Fruit fly (Drosophila melanogaster) whole organism, embryonic: ENCODE results near the gene Polr1H.

Experiments
- Adf1 ChIP-seq: fragments of 200-800 bp; sonication (Bioruptor generic); IDR thresholded peaks from 2 replicates; pipeline ENCODE4 v1.3.6; 2022; ENCODE audit warnings: missing biosample characterization, missing genetic modification characterization
- Aef1 ChIP-seq: fragments of 200-800 bp; sonication (Bioruptor generic); IDR thresholded peaks from 3 replicates; pipeline ENCODE4 v1.3.6; 2022; ENCODE audit warnings: missing biosample characterization, missing genetic modification characterization
- BtbVII ChIP-seq: fragments of 200-800 bp; sonication (Bioruptor generic); optimal IDR thresholded peaks from 3 replicates; lab custom pipeline; 2017; ENCODE audit warnings: missing biosample characterization, mild to moderate bottlenecking, missing genetic modification characterization
- CG10147 ChIP-seq: fragments of 200-800 bp; sonication (Bioruptor generic); optimal IDR thresholded peaks from 2 replicates; lab custom pipeline; 2019; ENCODE audit warnings: missing biosample characterization, mild to moderate bottlenecking, missing genetic modification characterization, moderate library complexity
- CG10209 ChIP-seq: fragments of 200-800 bp; sonication (Bioruptor generic); optimal IDR thresholded peaks from 3 replicates; lab custom pipeline; 2017; ENCODE audit warnings: missing biosample characterization, mild to moderate bottlenecking, missing genetic modification characterization, missing genetic modification reagents
- CG10274 ChIP-seq: fragments of 200-800 bp; sonication (Bioruptor generic); optimal IDR thresholded peaks from 3 replicates; lab custom pipeline; 2017; ENCODE audit warnings: missing biosample characterization, mild to moderate bottlenecking, missing genetic modification characterization
- CG11560 ChIP-seq: fragments of 200-800 bp; sonication (Bioruptor generic); IDR thresholded peaks from 3 replicates; pipeline ENCODE4 v1.3.6; 2022; ENCODE audit warnings: missing biosample characterization, missing genetic modification characterization
- CG12299 ChIP-seq: fragments of 200-800 bp; sonication (Bioruptor generic); optimal IDR thresholded peaks from 2 replicates; lab custom pipeline; 2018; ENCODE audit warnings: missing biosample characterization, mild to moderate bottlenecking, missing genetic modification characterization
- CG12744 ChIP-seq: fragments of 200-800 bp; sonication (Bioruptor generic); optimal IDR thresholded peaks from 2 replicates; lab custom pipeline; 2016; ENCODE audit warnings: missing biosample characterization, missing genetic modification characterization
- CG15073 ChIP-seq: fragments of 200-800 bp; sonication (Bioruptor generic); optimal IDR thresholded peaks from 2 replicates; lab custom pipeline; 2016; ENCODE audit warnings: missing biosample characterization, missing genetic modification characterization
- CG17612 ChIP-seq: fragments of 200-800 bp; sonication (Bioruptor generic); IDR thresholded peaks from 2 replicates; pipeline ENCODE4 v1.3.6; 2022; ENCODE audit warnings: missing biosample characterization, missing genetic modification characterization
- CG30431 ChIP-seq: fragments of 200-800 bp; sonication (Bioruptor generic); optimal IDR thresholded peaks from 2 replicates; lab custom pipeline; 2017; ENCODE audit warnings: missing biosample characterization, missing genetic modification characterization
- CG33557 ChIP-seq: fragments of 200-800 bp; sonication (Bioruptor generic); optimal IDR thresholded peaks from 2 replicates; lab custom pipeline; 2019; ENCODE audit warnings: missing biosample characterization, mild to moderate bottlenecking, missing genetic modification characterization, moderate library complexity
- CG4360 ChIP-seq: fragments of 200-800 bp; sonication (Bioruptor generic); IDR thresholded peaks from 2 replicates; pipeline ENCODE4 v1.3.6; 2022; ENCODE audit warnings: missing biosample characterization, missing genetic modification characterization
- CG43689 ChIP-seq: fragments of 200-800 bp; sonication (Bioruptor generic); IDR thresholded peaks from 2 replicates; pipeline ENCODE4 v1.3.6; 2022; ENCODE audit warnings: missing biosample characterization, missing genetic modification characterization
- CG6272 ChIP-seq: fragments of 200-800 bp; sonication (Bioruptor generic); IDR thresholded peaks from 2 replicates; pipeline ENCODE4 v1.3.6; 2022; ENCODE audit warnings: missing biosample characterization, missing genetic modification characterization
- CG7987 ChIP-seq: fragments of 200-800 bp; sonication (Bioruptor generic); optimal IDR thresholded peaks from 2 replicates; lab custom pipeline; 2018; ENCODE audit warnings: missing biosample characterization, mild to moderate bottlenecking, missing genetic modification characterization, moderate library complexity
- CG8359 ChIP-seq: fragments of 200-800 bp; sonication (Bioruptor generic); optimal IDR thresholded peaks from 2 replicates; lab custom pipeline; 2017; ENCODE audit warnings: missing biosample characterization, mild to moderate bottlenecking, missing genetic modification characterization, borderline replicate concordance
- CG8944 ChIP-seq: fragments of 200-800 bp; sonication (Bioruptor generic); optimal IDR thresholded peaks from 3 replicates; lab custom pipeline; 2016; ENCODE audit warnings: missing biosample characterization, missing genetic modification characterization
- Doc3 ChIP-seq: fragments of 200-800 bp; sonication (Bioruptor generic); IDR thresholded peaks from 3 replicates; pipeline ENCODE4 v1.3.6; 2022; ENCODE audit warnings: missing biosample characterization, missing genetic modification characterization; ENCODE audit not compliant: partially characterized antibody
- Dp ChIP-seq: fragments of 200-800 bp; sonication (Bioruptor generic); optimal IDR thresholded peaks from 2 replicates; lab custom pipeline; 2018; ENCODE audit warnings: missing biosample characterization, mild to moderate bottlenecking, missing genetic modification characterization, moderate library complexity
- HLH3B ChIP-seq: fragments of 200-800 bp; sonication (Bioruptor generic); IDR thresholded peaks from 2 replicates; pipeline ENCODE4 v1.3.6; 2022; ENCODE audit warnings: missing biosample characterization, missing genetic modification characterization
- Hmr ChIP-seq: fragments of 200-800 bp; sonication (Bioruptor generic); optimal IDR thresholded peaks from 3 replicates; lab custom pipeline; 2017; ENCODE audit warnings: mild to moderate bottlenecking, missing biosample characterization, missing genetic modification reagents, missing genetic modification characterization
- Hr78 ChIP-seq, 2 experiments: fragments of 200-800 bp in 1 of 2; fragments of >200 bp in 1 of 2; sonication (Bioruptor generic) in 1 of 2; optimal IDR thresholded peaks; 2 replicates each; lab custom pipeline; 2017 to 2019; ENCODE audit warnings: missing biosample characterization in 2 of 2, missing genetic modification characterization in 2 of 2, mild to moderate bottlenecking in 1 of 2, moderate library complexity in 1 of 2
- Mrtf ChIP-seq: fragments of 200-800 bp; sonication (Bioruptor generic); IDR thresholded peaks from 3 replicates; pipeline ENCODE4 v1.3.6; 2022; ENCODE audit warnings: missing biosample characterization, missing genetic modification characterization
- Nf-YC ChIP-seq: fragments of 200-800 bp; optimal IDR thresholded peaks from 3 replicates; lab custom pipeline; 2019; ENCODE audit warnings: missing biosample characterization, mild to moderate bottlenecking, missing genetic modification characterization, moderate library complexity
- Tbp ChIP-seq: fragments of >200 bp; optimal IDR thresholded peaks from 2 replicates; lab custom pipeline; 2018; ENCODE audit warnings: missing biosample characterization, missing genetic modification characterization
- Vsx1 ChIP-seq: fragments of 200-800 bp; sonication (Bioruptor generic); optimal IDR thresholded peaks from 2 replicates; lab custom pipeline; 2017; ENCODE audit warnings: missing biosample characterization, mild to moderate bottlenecking, missing genetic modification characterization, missing genetic modification reagents
- aop ChIP-seq: fragments of 200-800 bp; sonication (Bioruptor generic); IDR thresholded peaks from 2 replicates; pipeline ENCODE4 v1.3.6; 2022; ENCODE audit warnings: missing biosample characterization, missing genetic modification characterization
- ash1 ChIP-seq: fragments of 200-800 bp; sonication (Bioruptor generic); optimal IDR thresholded peaks from 2 replicates; lab custom pipeline; 2018; ENCODE audit warnings: missing biosample characterization, mild to moderate bottlenecking, missing genetic modification characterization
- btn ChIP-seq: fragments of 200-800 bp; sonication (Bioruptor generic); optimal IDR thresholded peaks from 2 replicates; lab custom pipeline; 2016; ENCODE audit warnings: missing biosample characterization, missing genetic modification characterization
- dmrt99B ChIP-seq: fragments of 200-800 bp; sonication (Bioruptor generic); optimal IDR thresholded peaks from 2 replicates; lab custom pipeline; 2018; ENCODE audit warnings: missing biosample characterization, mild to moderate bottlenecking, missing genetic modification characterization, moderate library complexity
- gsb ChIP-seq: fragments of 200-800 bp; sonication (Bioruptor generic); IDR thresholded peaks from 2 replicates; pipeline ENCODE4 v1.3.6; 2022; ENCODE audit warnings: missing biosample characterization, missing genetic modification characterization
- gsb-n ChIP-seq: fragments of 200-800 bp; sonication (Bioruptor generic); optimal IDR thresholded peaks from 3 replicates; lab custom pipeline; 2018; ENCODE audit warnings: missing biosample characterization, mild to moderate bottlenecking, missing genetic modification characterization
- insv ChIP-seq, 2 experiments: fragments of 200-800 bp; sonication (Bioruptor generic); optimal IDR thresholded peaks; 3 replicates each; lab custom pipeline; 2016 to 2018; ENCODE audit warnings: missing biosample characterization in 2 of 2, missing genetic modification characterization in 2 of 2
- inv ChIP-seq: fragments of 200-800 bp; sonication (Bioruptor generic); IDR thresholded peaks from 2 replicates; pipeline ENCODE4 v1.3.6; 2022; ENCODE audit warnings: missing biosample characterization, missing genetic modification characterization; ENCODE audit not compliant: partially characterized antibody
- lola ChIP-seq, 3 experiments: fragments of >200 bp in 2 of 3; fragments of 200-800 bp in 1 of 3; sonication (Bioruptor generic) in 1 of 3; optimal IDR thresholded peaks; 2 replicates each; lab custom pipeline; 2017 to 2019; ENCODE audit warnings: missing biosample characterization in 3 of 3, missing genetic modification characterization in 3 of 3, mild to moderate bottlenecking in 1 of 3, moderate library complexity in 1 of 3
- nau ChIP-seq: fragments of 200-800 bp; sonication (Bioruptor generic); optimal IDR thresholded peaks from 3 replicates; lab custom pipeline; 2017; ENCODE audit warnings: missing biosample characterization, mild to moderate bottlenecking, missing genetic modification characterization, missing genetic modification reagents
- pb ChIP-seq: fragments of 200-800 bp; sonication (Bioruptor generic); optimal IDR thresholded peaks from 3 replicates; lab custom pipeline; 2016; ENCODE audit warnings: missing biosample characterization, missing genetic modification characterization
- pros ChIP-seq: fragments of 200-800 bp; sonication (Bioruptor generic); optimal IDR thresholded peaks from 3 replicates; lab custom pipeline; 2019; ENCODE audit warnings: missing biosample characterization, mild to moderate bottlenecking, missing genetic modification characterization, moderate library complexity
- rib ChIP-seq: fragments of 200-800 bp; sonication (Bioruptor generic); IDR thresholded peaks from 2 replicates; pipeline ENCODE4 v1.3.6; 2022; ENCODE audit warnings: missing biosample characterization, missing genetic modification characterization
- run ChIP-seq: fragments of 200-800 bp; sonication (Bioruptor generic); optimal IDR thresholded peaks from 3 replicates; lab custom pipeline; 2018; ENCODE audit warnings: missing biosample characterization, mild to moderate bottlenecking, missing genetic modification characterization
- sens-2 ChIP-seq: fragments of 200-800 bp; sonication (Bioruptor generic); IDR thresholded peaks from 2 replicates; pipeline ENCODE4 v1.3.6; 2022; ENCODE audit warnings: missing biosample characterization, missing genetic modification characterization
- sisA ChIP-seq: fragments of 200-800 bp; sonication (Bioruptor generic); IDR thresholded peaks from 2 replicates; pipeline ENCODE4 v1.3.6; 2022; ENCODE audit warnings: missing biosample characterization, missing genetic modification characterization
- slbo ChIP-seq: fragments of 200-800 bp; sonication (Bioruptor generic); IDR thresholded peaks from 2 replicates; pipeline ENCODE4 v1.3.6; 2022; ENCODE audit warnings: missing biosample characterization, missing genetic modification characterization
- sob ChIP-seq: fragments of 200-800 bp; sonication (Bioruptor generic); IDR thresholded peaks from 2 replicates; pipeline ENCODE4 v1.3.6; 2022; ENCODE audit warnings: missing biosample characterization, missing genetic modification characterization
- tll ChIP-seq, 2 experiments: fragments of 200-800 bp in 1 of 2; fragments of >200 bp in 1 of 2; sonication (Bioruptor generic) in 1 of 2; optimal IDR thresholded peaks; 2 replicates each; lab custom pipeline; 2017 to 2019; ENCODE audit warnings: missing biosample characterization in 2 of 2, missing genetic modification characterization in 2 of 2, mild to moderate bottlenecking in 1 of 2, moderate library complexity in 1 of 2
- tx ChIP-seq: fragments of 200-800 bp; sonication (Bioruptor generic); optimal IDR thresholded peaks from 2 replicates; lab custom pipeline; 2016; ENCODE audit warnings: missing biosample characterization, missing genetic modification characterization
- unpg ChIP-seq: fragments of 200-800 bp; sonication (Bioruptor generic); optimal IDR thresholded peaks from 3 replicates; lab custom pipeline; 2018; ENCODE audit warnings: missing biosample characterization, mild to moderate bottlenecking, missing genetic modification characterization, moderate library complexity
- zen2 ChIP-seq: fragments of 200-800 bp; sonication (Bioruptor generic); IDR thresholded peaks from 3 replicates; pipeline ENCODE4 v1.3.6; 2022; ENCODE audit warnings: missing biosample characterization, missing genetic modification characterization; ENCODE audit not compliant: partially characterized antibody

Polr1H gene

dm6 chr3R:21808622-21809347 is 31.1 kb upstream of the Polr1H start (continued):
- TF ChIP-seq tx (GFP tag; lab: Kevin White, UChicago) (no peak), CG10274 (GFP tag; lab: Kevin White, UChicago) (no peak), Vsx1 (GFP tag; lab: Kevin White, UChicago) (no peak), HLH3B (GFP tag; lab: Robert Waterston, UW) (no peak), CG15073 (GFP tag; lab: Kevin White, UChicago) (no peak), gsb-n (tag; lab: Kevin White, UChicago) (no peak), CG12744 (GFP tag; lab: Kevin White, UChicago) (no peak), tll (GFP tag; optimal IDR thresholded peaks at IDR 0.05; lab: Kevin White, UChicago) (peak in 1 of 2 experiments; percentile 47), nau (GFP tag; lab: Kevin White, UChicago) (no peak), aop (no peak), Doc3 (no peak), slbo (GFP tag; lab: Robert Waterston, UW) (no peak), CG12299 (tag; lab: Kevin White, UChicago) (no peak), lola (GFP tag; optimal IDR thresholded peaks at IDR 0.05; lab: Kevin White, UChicago) (no peak), pros (no peak), ash1 (GFP tag; lab: Kevin White, UChicago) (no peak), dmrt99B (peak; percentile 55), sob (GFP tag; lab: Robert Waterston, UW) (no peak), CG30431 (GFP tag; lab: Kevin White, UChicago) (no peak), btn (GFP tag; lab: Kevin White, UChicago) (no peak), sens-2 (GFP tag; lab: Robert Waterston, UW) (no peak), CG17612 (GFP tag; lab: Robert Waterston, UW) (no peak), Nf-YC (tag; lab: Kevin White, UChicago) (peak; percentile 28), pb (GFP tag; lab: Kevin White, UChicago) (no peak), unpg (no peak), CG8944 (no peak), Adf1 (GFP tag; lab: Robert Waterston, UW) (peak; percentile 88), Hr78 (GFP tag; optimal IDR thresholded peaks at IDR 0.05; lab: Kevin White, UChicago) (no peak), CG4360 (GFP tag; lab: Robert Waterston, UW) (no peak), CG8359 (GFP tag; lab: Kevin White, UChicago) (no peak), CG7987 (GFP tag; lab: Kevin White, UChicago) (no peak), run (tag; lab: Kevin White, UChicago) (no peak), BtbVII (GFP tag; lab: Kevin White, UChicago) (no peak), Hmr (GFP tag; lab: Kevin White, UChicago) (peak; percentile 59), gsb (GFP tag; lab: Robert Waterston, UW) (no peak), sisA (GFP tag; lab: Robert Waterston, UW) (no peak), inv (GFP tag; lab: Robert Waterston, UW) (no peak), zen2 (no peak), CG6272 (no peak), rib (GFP tag; lab: Robert Waterston, UW) (no peak), CG10209 (no peak), Mrtf (no peak), CG33557 (no peak), CG10147 (no peak), Dp (GFP tag; lab: Kevin White, UChicago) (no peak), CG43689 (no peak), insv (GFP tag; optimal IDR thresholded peaks at IDR 0.05; lab: Kevin White, UChicago) (no peak), CG11560 (tag; lab: Robert Waterston, UW) (no peak), Aef1 (no peak), Tbp (GFP tag; lab: Kevin White, UChicago) (no peak)
